Worm (Caenorhabditis elegans): ENCODE measurements around the gene H38K22.7.

Gene H38K22.7

DNA sequence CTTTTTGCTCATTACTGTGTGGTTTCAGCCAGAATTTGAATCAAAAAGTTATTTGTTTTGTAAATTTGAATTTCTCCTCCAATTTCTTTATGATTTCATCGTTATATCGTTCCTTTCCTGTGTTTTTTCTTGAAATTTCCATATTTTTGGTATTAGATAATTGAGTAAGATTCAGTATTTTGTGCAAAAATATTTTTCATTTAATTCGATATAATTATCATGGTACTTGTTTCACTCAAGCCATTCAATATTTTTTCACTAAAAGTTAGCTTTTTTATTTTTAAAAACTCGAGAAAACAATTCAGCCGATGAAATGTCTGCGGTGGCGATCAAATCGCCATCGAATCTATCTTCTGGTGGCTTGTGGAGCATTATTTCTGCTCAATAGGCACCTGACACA is 23.5 kb downstream of the H38K22.7 start, which contains the start of gene hse-5:
Gene hse-5 (plus strand): TSS at position 301 of the 400 bp plus-strand sequence.
- TF ChIP-seq lin-11 (tag; optimal IDR thresholded peaks at IDR 0.05) = no peak
- no peak for TF ChIP-seq mdl-1 (tag; optimal IDR thresholded peaks at IDR 0.05)
- TF ChIP-seq ztf-11 (tag; optimal IDR thresholded peaks at IDR 0.05) = no peak
- no peak for TF ChIP-seq blmp-1 (tag; optimal IDR thresholded peaks at IDR 0.05; ENCODE audit: insufficient read depth)
- no peak for TF ChIP-seq nhr-10 (tag; optimal IDR thresholded peaks at IDR 0.05)
- TF ChIP-seq unc-39 (tag; optimal IDR thresholded peaks at IDR 0.05) = no peak
- no peak for TF ChIP-seq ZK546.5 (tag; optimal IDR thresholded peaks at IDR 0.05)
- TF ChIP-seq lsy-2 (tag; optimal IDR thresholded peaks at IDR 0.05) = no peak
- no peak for TF ChIP-seq mab-5 (tag; optimal IDR thresholded peaks at IDR 0.05)
- no peak for TF ChIP-seq F13H6.1 (tag; optimal IDR thresholded peaks at IDR 0.05)
- no peak for TF ChIP-seq ztf-4 (tag; optimal IDR thresholded peaks at IDR 0.05)
- no peak for TF ChIP-seq nhr-12 (tag; optimal IDR thresholded peaks at IDR 0.05)

ce11 chrIII:4349799-4350198 is 28.3 kb downstream of the H38K22.7 start, which contains the start of gene B0285.6:
Gene B0285.6 (plus strand): TSS chrIII:4350099.
- TF ChIP-seq lsy-2 (tag; optimal IDR thresholded peaks at IDR 0.05) (no peak), nhr-129 (tag; optimal IDR thresholded peaks at IDR 0.05) (no peak), elt-1 (tag; optimal IDR thresholded peaks at IDR 0.05) (no peak), unc-62 (GFP tag; optimal IDR thresholded peaks at IDR 0.05) (no peak), unc-55 (GFP tag; optimal IDR thresholded peaks at IDR 0.05) (no peak), nhr-12 (tag; optimal IDR thresholded peaks at IDR 0.05) (no peak), ceh-82 (tag; optimal IDR thresholded peaks at IDR 0.05) (no peak), ZK546.5 (tag; optimal IDR thresholded peaks at IDR 0.05) (no peak), crh-2 (tag; optimal IDR thresholded peaks at IDR 0.05) (no peak), ztf-4 (tag; optimal IDR thresholded peaks at IDR 0.05) (no peak), mdl-1 (tag; optimal IDR thresholded peaks at IDR 0.05) (no peak), blmp-1 (tag; optimal IDR thresholded peaks at IDR 0.05; ENCODE audit: insufficient read depth) (no peak), F13H6.1 (tag; optimal IDR thresholded peaks at IDR 0.05) (no peak), nhr-11 (tag; optimal IDR thresholded peaks at IDR 0.05) (no peak), mab-5 (tag; optimal IDR thresholded peaks at IDR 0.05) (no peak), nhr-21 (tag; optimal IDR thresholded peaks at IDR 0.05) (no peak), nhr-237 (tag; optimal IDR thresholded peaks at IDR 0.05) (no peak), ztf-11 (tag; optimal IDR thresholded peaks at IDR 0.05) (no peak)

- TF ChIP-seq unc-39 (tag; optimal IDR thresholded peaks at IDR 0.05) (no peak), snpc-4 (tag; optimal IDR thresholded peaks at IDR 0.05) (no peak), lin-13 (GFP tag; optimal IDR thresholded peaks at IDR 0.05) (no peak), egl-27 (tag; optimal IDR thresholded peaks at IDR 0.05) (no peak), C34F6.9 (tag; optimal IDR thresholded peaks at IDR 0.05) (no peak), Y55F3AM.14 (GFP tag; optimal IDR thresholded peaks at IDR 0.05) (no peak), mab-5 (tag; optimal IDR thresholded peaks at IDR 0.05) (no peak), nhr-21 (tag; optimal IDR thresholded peaks at IDR 0.05) (no peak), mbf-1 (tag; optimal IDR thresholded peaks at IDR 0.05) (no peak), ama-1 (optimal IDR thresholded peaks at IDR 0.05) (no peak), unc-55 (GFP tag; optimal IDR thresholded peaks at IDR 0.05) (no peak), lin-11 (tag; optimal IDR thresholded peaks at IDR 0.05) (no peak), blmp-1 (tag; optimal IDR thresholded peaks at IDR 0.05; ENCODE audit: insufficient read depth) (no peak), ceh-82 (tag; optimal IDR thresholded peaks at IDR 0.05) (no peak)
Measured at ce11 chrIII:4356384-4356783, 34.9 kb downstream of the H38K22.7 start, which contains the start of gene mnp-1. Gene mnp-1 (plus strand): TSS chrIII:4356594.

DNA sequence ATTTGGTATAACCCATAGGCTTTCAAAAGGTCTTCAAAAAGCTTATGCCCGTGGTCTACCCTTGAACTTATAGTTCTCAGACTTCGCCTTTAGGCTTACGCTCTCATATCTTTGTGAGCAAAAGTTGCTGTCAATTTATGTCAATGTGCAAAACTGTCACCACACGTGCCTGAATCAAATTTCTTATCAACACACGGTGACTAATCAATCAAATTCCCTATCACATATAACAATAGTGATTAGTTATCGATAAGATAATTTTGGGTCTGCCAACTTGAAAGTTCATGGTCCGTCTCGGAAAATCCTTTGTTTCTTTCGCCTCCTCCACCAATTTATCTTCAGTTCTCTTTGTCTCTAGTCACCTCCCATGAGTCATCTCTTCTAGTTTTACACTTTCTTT is 35.9 kb downstream of the H38K22.7 start:
- TF ChIP-seq nhr-129 (tag; optimal IDR thresholded peaks at IDR 0.05) (peak; percentile 22), fos-1 (tag; optimal IDR thresholded peaks at IDR 0.05) (peak; percentile 78), skn-1 (tag; optimal IDR thresholded peaks at IDR 0.05) (no peak)

DNA sequence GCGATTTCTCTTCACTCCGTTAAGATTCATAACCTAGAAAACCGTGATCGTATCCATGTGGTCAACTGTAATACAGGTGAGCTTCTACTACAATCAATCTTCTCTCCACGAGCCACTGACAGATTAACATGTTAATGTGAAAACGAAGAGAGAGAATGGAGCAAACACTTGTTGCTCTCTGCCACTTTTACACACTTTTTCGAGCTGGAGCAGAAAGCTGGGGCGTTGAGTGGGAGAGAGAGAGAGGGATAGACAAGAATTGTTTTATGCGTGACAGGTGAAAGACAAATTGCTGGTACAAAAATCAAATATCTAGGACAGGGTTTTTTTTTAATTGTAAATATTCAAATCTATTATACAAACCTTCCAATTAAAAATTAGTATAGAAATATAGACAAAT is 36.8 kb downstream of the H38K22.7 start:
- TF ChIP-seq mab-5 (tag; optimal IDR thresholded peaks at IDR 0.05) = peak; percentile 49
- no peak for TF ChIP-seq nhr-129 (tag; optimal IDR thresholded peaks at IDR 0.05)
- peak; percentile 45 for TF ChIP-seq F13H6.1 (tag; optimal IDR thresholded peaks at IDR 0.05)
- peak in 1 of 2 experiments; percentile 15 for TF ChIP-seq lsy-2 (tag; optimal IDR thresholded peaks at IDR 0.05)
- peak; percentile 3 for TF ChIP-seq sma-9 (GFP tag; optimal IDR thresholded peaks at IDR 0.05)
- no peak for TF ChIP-seq sma-9 (tag; optimal IDR thresholded peaks at IDR 0.05)

DNA sequence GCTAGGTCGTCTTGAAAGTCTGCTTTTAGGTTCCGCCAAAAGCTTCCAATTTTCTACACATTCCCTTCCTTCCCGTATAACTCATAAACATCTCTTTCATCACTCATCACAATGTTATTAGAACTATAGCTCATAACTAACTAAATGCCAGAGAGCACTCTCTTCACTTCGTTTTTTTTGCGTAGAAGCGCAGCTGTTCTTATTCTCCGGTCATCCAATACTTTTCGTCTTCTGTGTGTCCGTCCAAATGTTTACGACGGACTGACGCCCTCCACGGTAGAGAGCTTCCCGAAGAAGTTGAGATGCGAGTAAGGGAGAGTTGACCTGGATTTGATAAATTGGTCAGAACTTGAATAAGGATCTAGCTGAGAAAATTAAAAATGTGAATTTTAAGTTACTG is 37.7 kb downstream of the H38K22.7 start:
- TF ChIP-seq crh-2 (tag; optimal IDR thresholded peaks at IDR 0.05) (no peak), lsy-2 (tag; optimal IDR thresholded peaks at IDR 0.05) (peak in 1 of 2 experiments; percentile 2), skn-1 (tag; optimal IDR thresholded peaks at IDR 0.05) (no peak)

Data from whole organism, L2 larva.